Worm (Caenorhabditis elegans): ENCODE results near the gene dhp-2.

- no peak for TF ChIP-seq ama-1 (optimal IDR thresholded peaks at IDR 0.05)
- TF ChIP-seq flt-1 (GFP tag; IDR thresholded peaks at IDR 0.05), result no peak
- no peak for TF ChIP-seq hmbx-1 (tag; optimal IDR thresholded peaks at IDR 0.05)
- no peak for TF ChIP-seq tbx-37 (GFP tag; conservative IDR thresholded peaks at IDR 0.05)
- no peak for TF ChIP-seq ceh-13 (GFP tag; optimal IDR thresholded peaks at IDR 0.05)
- TF ChIP-seq sea-1 (GFP tag; conservative IDR thresholded peaks at IDR 0.05), result no peak
- TF ChIP-seq scrt-1 (GFP tag; IDR thresholded peaks at IDR 0.05), result no peak
- no peak for TF ChIP-seq tra-4 (tag; optimal IDR thresholded peaks at IDR 0.05)
- TF ChIP-seq hnd-1 (tag; optimal IDR thresholded peaks at IDR 0.05), result no peak
- TF ChIP-seq pes-1 (GFP tag; IDR thresholded peaks at IDR 0.05), result no peak
- TF ChIP-seq F13C5.2 (tag; optimal IDR thresholded peaks at IDR 0.05), result no peak
Observed at ce11 chrIV:9963945-9964344, 14.0 kb upstream of the dhp-2 start, which contains the start of gene T13H10.2.
